Fruit fly (Drosophila melanogaster) whole organism, wandering third instar larva: ENCODE data around the gene CG17147.

Source experiments
- CG32264 ChIP-seq: fragments of 200-800 bp; sonication (Bioruptor generic); optimal IDR thresholded peaks from 2 replicates; lab custom pipeline; 2016; ENCODE audit warnings: missing biosample characterization, missing genetic modification characterization
- GATAd ChIP-seq: sonication (Bioruptor generic); optimal IDR thresholded peaks from 2 replicates; lab custom pipeline; 2016; ENCODE audit warnings: missing biosample characterization, missing genetic modification characterization
- Jra ChIP-seq: sonication (Bioruptor generic); optimal IDR thresholded peaks from 2 replicates; lab custom pipeline; 2016; ENCODE audit warnings: missing biosample characterization, missing genetic modification characterization
- N ChIP-seq: fragments of >200 bp; optimal IDR thresholded peaks from 2 replicates; lab custom pipeline; 2018; ENCODE audit warnings: missing biosample characterization, missing external identifiers, missing genetic modification characterization
- Sp1 ChIP-seq: fragments of 200-800 bp; sonication (Bioruptor generic); optimal IDR thresholded peaks from 3 replicates; lab custom pipeline; 2019; ENCODE audit warnings: missing biosample characterization, mild to moderate bottlenecking, missing genetic modification characterization, moderate library complexity
- Vsx2 ChIP-seq: fragments of 200-300, 225-300 bp; sonication (Bioruptor generic); optimal IDR thresholded peaks from 2 replicates; lab custom pipeline; 2018; ENCODE audit warnings: missing biosample characterization, missing genetic modification characterization; ENCODE audit not compliant: partially characterized antibody
- brk ChIP-seq: fragments of 200-800 bp; sonication (Bioruptor generic); optimal IDR thresholded peaks from 2 replicates; lab custom pipeline; 2016; ENCODE audit warnings: missing biosample characterization, mild to moderate bottlenecking, missing genetic modification characterization
- lola ChIP-seq: fragments of >200 bp; optimal IDR thresholded peaks from 2 replicates; lab custom pipeline; 2017; ENCODE audit warnings: missing biosample characterization, missing genetic modification characterization
- pan ChIP-seq: fragments of >200 bp; optimal IDR thresholded peaks from 2 replicates; lab custom pipeline; 2017
- psq ChIP-seq: fragments of 200-800 bp; sonication (Bioruptor generic); optimal IDR thresholded peaks from 3 replicates; lab custom pipeline; 2017; ENCODE audit warnings: missing biosample characterization, mild to moderate bottlenecking, missing genetic modification characterization, moderate library complexity
- sage ChIP-seq: fragments of 200-800 bp; sonication (Bioruptor generic); optimal IDR thresholded peaks from 2 replicates; lab custom pipeline; 2016; ENCODE audit warnings: missing biosample characterization, mild to moderate bottlenecking, missing genetic modification characterization
- sv ChIP-seq: fragments of 200-800 bp; sonication (Bioruptor generic); optimal IDR thresholded peaks from 3 replicates; lab custom pipeline; 2016; ENCODE audit warnings: missing biosample characterization, missing genetic modification characterization
- tai ChIP-seq: sonication (Bioruptor generic); optimal IDR thresholded peaks from 2 replicates; lab custom pipeline; 2016; ENCODE audit warnings: missing biosample characterization, missing genetic modification characterization
- usp ChIP-seq: fragments of >200 bp; optimal IDR thresholded peaks from 2 replicates; lab custom pipeline; 2017; ENCODE audit warnings: missing biosample characterization, missing genetic modification characterization

The CG17147 gene

dm6 chr3L:20265514-20265913 is 41.8 kb downstream of the CG17147 start, which contains the start of gene CG32228:
TSS of gene CG32228 (plus strand) at chr3L:20265814.
- no peak for TF ChIP-seq sv
- TF ChIP-seq psq (GFP tag; lab: Kevin White, UChicago) = no peak
- no peak for TF ChIP-seq CG32264 (GFP tag; lab: Kevin White, UChicago)
- TF ChIP-seq Vsx2 (GFP tag; lab: Kevin White, UChicago) = no peak
- TF ChIP-seq N = no peak
- TF ChIP-seq brk (GFP tag; lab: Kevin White, UChicago) = no peak
- no peak for TF ChIP-seq tai (GFP tag; lab: Kevin White, UChicago)
- no peak for TF ChIP-seq lola (GFP tag; lab: Kevin White, UChicago)
- no peak for TF ChIP-seq Sp1
- TF ChIP-seq Jra (GFP tag; lab: Kevin White, UChicago) = no peak
- no peak for TF ChIP-seq sage (GFP tag; lab: Kevin White, UChicago)
- TF ChIP-seq usp (GFP tag; lab: Kevin White, UChicago) = no peak
- no peak for TF ChIP-seq GATAd (GFP tag; lab: Kevin White, UChicago)
- TF ChIP-seq pan (lab: Kevin White, UChicago) = no peak
